Worm (Caenorhabditis elegans) whole organism, L2 larva: ENCODE data around the gene pals-25.

Source experiments
- alr-1 ChIP-seq: fragments of 150-350 bp; optimal IDR thresholded peaks from 2 replicates; lab custom pipeline; 2014; ENCODE audit warnings: missing biosample characterization, missing genetic modification characterization
- ama-1 ChIP-seq: fragments of 150-350 bp; optimal IDR thresholded peaks from 2 replicates; lab custom pipeline; 2018; ENCODE audit warnings: inconsistent platforms
- ceh-16 ChIP-seq: fragments of 150-350 bp; optimal IDR thresholded peaks from 2 replicates; lab custom pipeline; 2014; ENCODE audit warnings: missing biosample characterization, missing genetic modification characterization
- elt-3 ChIP-seq: sonication (generic microtip); optimal IDR thresholded peaks from 2 replicates; lab custom pipeline; 2017; ENCODE audit warnings: missing biosample characterization, missing genetic modification characterization
- nhr-129 ChIP-seq: fragments of 150-350 bp; optimal IDR thresholded peaks from 2 replicates; lab custom pipeline; 2014; ENCODE audit warnings: missing biosample characterization, missing genetic modification characterization
- nhr-6 ChIP-seq: fragments of 150-350 bp; optimal IDR thresholded peaks from 2 replicates; lab custom pipeline; 2014; ENCODE audit warnings: missing biosample characterization, missing genetic modification characterization
- nhr-77 ChIP-seq: fragments of 150-350 bp; optimal IDR thresholded peaks from 2 replicates; lab custom pipeline; 2014; ENCODE audit warnings: missing biosample characterization, missing genetic modification characterization
- snpc-4 ChIP-seq: fragments of 150-350 bp; optimal IDR thresholded peaks from 2 replicates; lab custom pipeline; 2014; ENCODE audit warnings: missing biosample characterization, missing genetic modification characterization
- ztf-11 ChIP-seq: sonication (generic microtip); optimal IDR thresholded peaks from 2 replicates; lab custom pipeline; 2017; ENCODE audit warnings: missing biosample characterization, missing genetic modification characterization

DNA sequence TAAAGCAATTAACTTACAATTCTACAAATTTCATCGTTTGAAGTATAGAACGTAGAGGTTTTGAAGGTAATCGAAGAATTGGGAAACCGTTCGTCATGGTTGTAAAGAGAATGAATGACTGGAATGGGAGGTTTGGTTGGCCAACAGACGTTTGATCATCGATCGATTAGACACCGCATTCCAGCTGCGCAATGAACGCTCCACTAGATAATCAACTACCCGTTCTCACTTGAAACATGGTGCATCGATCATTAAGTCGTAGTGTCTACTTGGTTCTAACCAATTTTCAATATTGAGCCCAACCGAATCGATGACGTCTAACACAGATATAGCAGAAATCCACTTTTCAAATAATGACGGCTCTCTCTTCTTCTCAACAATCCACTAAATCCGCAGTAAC, 8.8 kb downstream of the pals-25 start, which contains the start of gene fbxb-82:
- no peak for TF ChIP-seq elt-3 (tag; lab: Kevin White, UChicago)
- TF ChIP-seq snpc-4: no peak
- no peak for TF ChIP-seq nhr-77 (tag; lab: Kevin White, UChicago)
- no peak for TF ChIP-seq ceh-16 (tag; lab: Kevin White, UChicago)
- no peak for TF ChIP-seq alr-1 (tag; lab: Kevin White, UChicago)
- no peak for TF ChIP-seq ama-1 (lab: Kevin White, UChicago)
- TF ChIP-seq nhr-6 (tag; lab: Kevin White, UChicago): no peak
- no peak for TF ChIP-seq nhr-129 (tag; lab: Kevin White, UChicago)
- no peak for TF ChIP-seq ztf-11 (tag; lab: Kevin White, UChicago)
